Fruit fly (Drosophila melanogaster): ENCODE measurements around the gene borr.

Gene borr

dm6 chr2L:9231760-9232431 lies 21.0 kb downstream of the borr start (continued):
- TF ChIP-seq cyc (GFP tag; optimal IDR thresholded peaks at IDR 0.05) (no peak), Gug (GFP tag; IDR thresholded peaks at IDR 0.05) (peak; percentile 31; the same call in 1 of the 2 replicates), CG3032 (tag; optimal IDR thresholded peaks at IDR 0.05) (peak; percentile 36), OdsH (GFP tag; optimal IDR thresholded peaks at IDR 0.05) (peak; percentile 21), CG10669 (GFP tag; optimal IDR thresholded peaks at IDR 0.05) (peak; percentile 37), CG1621 (tag; optimal IDR thresholded peaks at IDR 0.05) (peak; percentile 51), ss (GFP tag; optimal IDR thresholded peaks at IDR 0.05) (peak; percentile 69 to 77), Met (GFP tag; optimal IDR thresholded peaks at IDR 0.05) (peak; percentile 16), CG8119 (GFP tag; IDR thresholded peaks at IDR 0.05) (peak; percentile 84), Blimp-1 (GFP tag; optimal IDR thresholded peaks at IDR 0.05) (no peak), CG32006 (GFP tag; optimal IDR thresholded peaks at IDR 0.05) (peak; percentile 31), Sox15 (GFP tag; optimal IDR thresholded peaks at IDR 0.05) (no peak), Ets96B (tag; optimal IDR thresholded peaks at IDR 0.05) (peak; percentile 57), pdm3 (GFP tag; optimal IDR thresholded peaks at IDR 0.05) (peak; percentile 35), Lpt (GFP tag; optimal IDR thresholded peaks at IDR 0.05) (peak; percentile 70), CG6276 (GFP tag; optimal IDR thresholded peaks at IDR 0.05) (peak; percentile 78), eg (GFP tag; IDR thresholded peaks at IDR 0.05) (peak; percentile 91), CG11902 (GFP tag; optimal IDR thresholded peaks at IDR 0.05) (peak; percentile 5), acj6 (GFP tag; optimal IDR thresholded peaks at IDR 0.05) (no peak), Eip78C (GFP tag) (peak; percentile 71), CG16779 (tag; optimal IDR thresholded peaks at IDR 0.05) (peak; percentile 76), CG15336 (GFP tag; IDR thresholded peaks at IDR 0.05) (peak; percentile 66), CG34406 (GFP tag; optimal IDR thresholded peaks at IDR 0.05) (peak; percentile 36), svp (GFP tag) (peak; percentile 94), CG6808 (GFP tag; optimal IDR thresholded peaks at IDR 0.05) (peak; percentile 75), fkh (GFP tag; optimal IDR thresholded peaks at IDR 0.05) (no peak), Sox14 (GFP tag; optimal IDR thresholded peaks at IDR 0.05) (peak; percentile 51), topi (GFP tag; optimal IDR thresholded peaks at IDR 0.05) (peak; percentile 42), Hr39 (GFP tag; optimal IDR thresholded peaks at IDR 0.05) (peak; percentile 39), Sox102F (GFP tag; optimal IDR thresholded peaks at IDR 0.05) (no peak), Hr4 (GFP tag; optimal IDR thresholded peaks at IDR 0.05) (peak; percentile 25), CG6854 (GFP tag; optimal IDR thresholded peaks at IDR 0.05) (peak; percentile 43), vri (GFP tag; optimal IDR thresholded peaks at IDR 0.05) (peak; percentile 49), lz (GFP tag; optimal IDR thresholded peaks at IDR 0.05) (no peak), salr (GFP tag; optimal IDR thresholded peaks at IDR 0.05) (peak in 1 of 2 experiments; percentile 54), CG3919 (GFP tag; optimal IDR thresholded peaks at IDR 0.05) (peak; percentile 36), CG8632 (GFP tag; optimal IDR thresholded peaks at IDR 0.05) (peak; percentile 60), net (GFP tag; optimal IDR thresholded peaks at IDR 0.05) (peak; percentile 81), CG31627 (GFP tag; optimal IDR thresholded peaks at IDR 0.05) (peak; percentile 17), fd59A (GFP tag; optimal IDR thresholded peaks at IDR 0.05) (no peak), CG6163 (GFP tag; IDR thresholded peaks at IDR 0.05) (peak; percentile 91), Eip93F (GFP tag; optimal IDR thresholded peaks at IDR 0.05) (no peak), CG10631 (GFP tag; optimal IDR thresholded peaks at IDR 0.05) (peak; percentile 10)
